Fruit fly (Drosophila melanogaster) whole organism, wandering third instar larva: Measurements from ENCODE around the gene CG8043.

Experiments
- CG9705 ChIP-seq: fragments of 200-800 bp; sonication (Bioruptor generic); optimal IDR thresholded peaks from 2 replicates; lab custom pipeline; 2018; ENCODE audit warnings: missing biosample characterization, mild to moderate bottlenecking, missing genetic modification characterization
- HLH106 ChIP-seq: fragments of 200-800 bp; optimal IDR thresholded peaks from 3 replicates; lab custom pipeline; 2019; ENCODE audit warnings: missing biosample characterization, mild to moderate bottlenecking, missing genetic modification characterization, moderate library complexity
- Hr83 ChIP-seq: fragments of 200-300 bp; sonication (Bioruptor generic); optimal IDR thresholded peaks from 2 replicates; lab custom pipeline; 2016; ENCODE audit warnings: missing biosample characterization, mild to moderate bottlenecking, missing genetic modification characterization, moderate library complexity; ENCODE audit not compliant: poor library complexity, severe bottlenecking
- OdsH ChIP-seq: fragments of 200-800 bp; sonication (Bioruptor generic); optimal IDR thresholded peaks from 2 replicates; lab custom pipeline; 2016; ENCODE audit warnings: missing biosample characterization, mild to moderate bottlenecking, missing genetic modification characterization
- Rel ChIP-seq, 2 experiments: fragments of 200-800 bp; sonication (Bioruptor generic) in 1 of 2; optimal IDR thresholded peaks; 2 replicates in 1 of 2; 3 replicates in 1 of 2; lab custom pipeline; 2016 to 2019; ENCODE audit warnings: mild to moderate bottlenecking in 2 of 2, missing biosample characterization in 2 of 2, missing genetic modification characterization in 2 of 2, moderate library complexity in 1 of 2
- dsf ChIP-seq: sonication (Bioruptor generic); optimal IDR thresholded peaks from 2 replicates; lab custom pipeline; 2016; ENCODE audit warnings: missing biosample characterization, missing genetic modification characterization, borderline replicate concordance
- ey ChIP-seq: fragments of 200-800 bp; sonication (Bioruptor generic); optimal IDR thresholded peaks from 2 replicates; lab custom pipeline; 2016; ENCODE audit warnings: missing biosample characterization, missing genetic modification characterization

The CG8043 gene

dm6 chr3R:8726632-8727031 is 49.9 kb downstream of the CG8043 start, which contains the start of gene CG8159:
TSS of gene CG8159 (plus strand) at chr3R:8726854.
- TF ChIP-seq dsf (no peak), Rel (GFP tag; optimal IDR thresholded peaks at IDR 0.05; lab: Kevin White, UChicago) (no peak), Rel (tag; optimal IDR thresholded peaks at IDR 0.05; lab: Kevin White, UChicago) (peak; percentile 97), ey (GFP tag; lab: Kevin White, UChicago) (peak; percentile 18), Hr83 (GFP tag; lab: Kevin White, UChicago) (peak; percentile 79), OdsH (GFP tag; lab: Kevin White, UChicago) (peak; percentile 1), HLH106 (tag; lab: Kevin White, UChicago) (no peak), CG9705 (no peak)
- TF ChIP-seq, all 38 proteins: peak for 4
